Fruit fly (Drosophila melanogaster) whole organism, wandering third instar larva: Measurements from ENCODE around the gene CG18622.

Source experiments
- Mio ChIP-seq: sonication (Bioruptor generic); optimal IDR thresholded peaks from 2 replicates; lab custom pipeline; 2016; ENCODE audit warnings: missing biosample characterization, missing genetic modification characterization
- N ChIP-seq: fragments of >200 bp; optimal IDR thresholded peaks from 2 replicates; lab custom pipeline; 2018; ENCODE audit warnings: missing biosample characterization, missing external identifiers, missing genetic modification characterization
- dmrt93B ChIP-seq: fragments of 200-800 bp; sonication (Bioruptor generic); optimal IDR thresholded peaks from 2 replicates; lab custom pipeline; 2018; ENCODE audit warnings: missing biosample characterization, mild to moderate bottlenecking, missing genetic modification characterization
- dsf ChIP-seq: sonication (Bioruptor generic); optimal IDR thresholded peaks from 2 replicates; lab custom pipeline; 2016; ENCODE audit warnings: missing biosample characterization, missing genetic modification characterization, borderline replicate concordance
- ey ChIP-seq: fragments of 200-800 bp; sonication (Bioruptor generic); optimal IDR thresholded peaks from 2 replicates; lab custom pipeline; 2016; ENCODE audit warnings: missing biosample characterization, missing genetic modification characterization
- psq ChIP-seq: fragments of 200-800 bp; sonication (Bioruptor generic); optimal IDR thresholded peaks from 3 replicates; lab custom pipeline; 2017; ENCODE audit warnings: missing biosample characterization, mild to moderate bottlenecking, missing genetic modification characterization, moderate library complexity
- tai ChIP-seq: sonication (Bioruptor generic); optimal IDR thresholded peaks from 2 replicates; lab custom pipeline; 2016; ENCODE audit warnings: missing biosample characterization, missing genetic modification characterization

DNA sequence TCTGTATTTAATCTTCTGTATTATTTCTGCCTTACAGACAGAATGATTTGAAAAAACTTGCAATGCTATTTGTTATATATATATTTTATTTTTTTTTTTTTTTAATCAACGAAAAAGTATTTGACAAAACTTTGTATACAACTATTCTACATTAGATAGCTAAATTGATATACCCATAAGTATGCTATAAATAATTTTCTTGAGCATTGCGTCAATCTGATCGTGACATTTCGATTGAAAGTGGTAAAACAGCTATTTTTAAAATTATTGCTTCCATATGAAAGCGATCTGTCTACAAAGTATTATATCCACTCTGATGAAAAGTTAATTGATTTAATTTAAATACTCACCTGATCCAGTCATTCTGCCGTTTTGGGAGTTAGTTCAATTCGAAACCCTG, 3.3 kb downstream of the CG18622 start:
- TF ChIP-seq psq (GFP tag; lab: Kevin White, UChicago) (no peak), ey (GFP tag; lab: Kevin White, UChicago) (no peak), dmrt93B (no peak), Mio (GFP tag; lab: Kevin White, UChicago) (no peak), dsf (GFP tag; lab: Kevin White, UChicago) (no peak), N (no peak), tai (GFP tag; lab: Kevin White, UChicago) (no peak)
